Fruit fly (Drosophila melanogaster) whole organism, prepupa: ENCODE measurements around the gene niki.

Experiments used
- CG10669 ChIP-seq: fragments of 200-800 bp; sonication (Bioruptor generic); optimal IDR thresholded peaks from 3 replicates; lab custom pipeline; 2018; ENCODE audit warnings: missing biosample characterization, mild to moderate bottlenecking, missing genetic modification characterization, moderate library complexity
- CG11294 ChIP-seq: fragments of 200-800 bp; sonication (Bioruptor generic); IDR thresholded peaks from 2 replicates; pipeline ENCODE4 v1.3.6; 2022; ENCODE audit warnings: missing biosample characterization, missing genetic modification characterization
- CG11762 ChIP-seq: fragments of 200-800 bp; sonication (Bioruptor generic); optimal IDR thresholded peaks from 3 replicates; lab custom pipeline; 2016; ENCODE audit warnings: missing biosample characterization, missing genetic modification characterization; ENCODE audit not compliant: insufficient read depth
- CG11902 ChIP-seq: fragments of 200-800 bp; sonication (Bioruptor generic); optimal IDR thresholded peaks from 3 replicates; lab custom pipeline; 2016; ENCODE audit warnings: missing biosample characterization, missing genetic modification characterization
- CG1621 ChIP-seq: fragments of 200-800 bp; sonication (Bioruptor generic); optimal IDR thresholded peaks from 3 replicates; lab custom pipeline; 2018; ENCODE audit warnings: missing biosample characterization, mild to moderate bottlenecking, missing genetic modification characterization
- CG16779 ChIP-seq: fragments of 200-800 bp; sonication (Bioruptor generic); optimal IDR thresholded peaks from 3 replicates; lab custom pipeline; 2017; ENCODE audit warnings: missing biosample characterization, mild to moderate bottlenecking, missing genetic modification characterization
- CG31627 ChIP-seq: fragments of 200-800 bp; sonication (Bioruptor generic); optimal IDR thresholded peaks from 3 replicates; lab custom pipeline; 2016; ENCODE audit warnings: missing biosample characterization, missing genetic modification characterization
- CG34406 ChIP-seq: fragments of 200-800 bp; sonication (Bioruptor generic); optimal IDR thresholded peaks from 3 replicates; lab custom pipeline; 2016; ENCODE audit warnings: missing biosample characterization, missing genetic modification characterization
- CG6792 ChIP-seq: fragments of 200-800 bp; sonication (Bioruptor generic); optimal IDR thresholded peaks from 3 replicates; lab custom pipeline; 2016; ENCODE audit warnings: missing biosample characterization, missing genetic modification characterization
- CG6808 ChIP-seq: fragments of 200-800 bp; sonication (Bioruptor generic); optimal IDR thresholded peaks from 3 replicates; lab custom pipeline; 2017; ENCODE audit warnings: missing biosample characterization, missing genetic modification characterization, mild to moderate bottlenecking, moderate library complexity, missing genetic modification reagents
- CG6854 ChIP-seq: fragments of 200-800 bp; sonication (Bioruptor generic); optimal IDR thresholded peaks from 2 replicates; lab custom pipeline; 2017; ENCODE audit warnings: missing biosample characterization, mild to moderate bottlenecking, missing genetic modification characterization
- CG8119 ChIP-seq: fragments of 200-800 bp; sonication (Bioruptor generic); IDR thresholded peaks from 3 replicates; pipeline ENCODE4 v1.3.6; 2022; ENCODE audit warnings: missing biosample characterization, missing genetic modification characterization
- CG8319 ChIP-seq: fragments of 200-800 bp; sonication (Bioruptor generic); optimal IDR thresholded peaks from 3 replicates; lab custom pipeline; 2016; ENCODE audit warnings: missing biosample characterization, missing genetic modification characterization
- CG9139 ChIP-seq: fragments of 200-800 bp; sonication (Bioruptor generic); optimal IDR thresholded peaks from 3 replicates; lab custom pipeline; 2017; ENCODE audit warnings: missing biosample characterization, mild to moderate bottlenecking, missing genetic modification characterization
- Eip75B ChIP-seq: fragments of 200-800 bp; sonication (Bioruptor generic); optimal IDR thresholded peaks from 3 replicates; lab custom pipeline; 2016; ENCODE audit warnings: missing biosample characterization, missing genetic modification characterization
- Eip93F ChIP-seq: fragments of 200-800 bp; sonication (Bioruptor generic); optimal IDR thresholded peaks from 2 replicates; lab custom pipeline; 2016; ENCODE audit warnings: missing biosample characterization, mild to moderate bottlenecking, missing genetic modification characterization
- Ets21C ChIP-seq: fragments of 200-800 bp; sonication (Bioruptor generic); optimal IDR thresholded peaks from 3 replicates; lab custom pipeline; 2016; ENCODE audit warnings: missing biosample characterization, missing genetic modification characterization
- Ets96B ChIP-seq: fragments of 200-800 bp; optimal IDR thresholded peaks from 2 replicates; lab custom pipeline; 2019; ENCODE audit warnings: missing biosample characterization, mild to moderate bottlenecking, missing genetic modification characterization, moderate library complexity
- Hr38 ChIP-seq: sonication (Bioruptor generic); optimal IDR thresholded peaks from 2 replicates; lab custom pipeline; 2016; ENCODE audit warnings: missing biosample characterization, missing genetic modification characterization
- Hr39 ChIP-seq: fragments of 200-800 bp; sonication (Bioruptor generic); optimal IDR thresholded peaks from 2 replicates; lab custom pipeline; 2016; ENCODE audit warnings: missing biosample characterization, missing genetic modification characterization
- Hr4 ChIP-seq: fragments of 200-800 bp; sonication (Bioruptor generic); optimal IDR thresholded peaks from 3 replicates; lab custom pipeline; 2016; ENCODE audit warnings: missing biosample characterization, missing genetic modification characterization
- OdsH ChIP-seq: fragments of 200-800 bp; sonication (Bioruptor generic); optimal IDR thresholded peaks from 3 replicates; lab custom pipeline; 2016; ENCODE audit warnings: missing biosample characterization, missing genetic modification characterization
- achi ChIP-seq: fragments of 200-800 bp; sonication (Bioruptor generic); optimal IDR thresholded peaks from 3 replicates; lab custom pipeline; 2016; ENCODE audit warnings: missing biosample characterization, missing genetic modification characterization
- acj6 ChIP-seq: fragments of 200-800 bp; sonication (Bioruptor generic); optimal IDR thresholded peaks from 3 replicates; lab custom pipeline; 2016; ENCODE audit warnings: missing biosample characterization, missing genetic modification characterization
- cyc ChIP-seq: fragments of 200-800 bp; sonication (Bioruptor generic); optimal IDR thresholded peaks from 3 replicates; lab custom pipeline; 2016; ENCODE audit warnings: missing biosample characterization, missing genetic modification characterization
- esn ChIP-seq: fragments of 200-800 bp; sonication (Bioruptor generic); optimal IDR thresholded peaks from 2 replicates; lab custom pipeline; 2016; ENCODE audit warnings: missing biosample characterization, mild to moderate bottlenecking, missing genetic modification characterization, moderate library complexity
- fd85E ChIP-seq: fragments of 200-800 bp; sonication (Bioruptor generic); optimal IDR thresholded peaks from 3 replicates; lab custom pipeline; 2016; ENCODE audit warnings: missing biosample characterization, missing genetic modification characterization
- fkh ChIP-seq: fragments of 200-800 bp; sonication (Bioruptor generic); optimal IDR thresholded peaks from 3 replicates; lab custom pipeline; 2017; ENCODE audit warnings: missing biosample characterization, mild to moderate bottlenecking, missing genetic modification characterization, moderate library complexity
- net ChIP-seq: fragments of 200-800 bp; sonication (Bioruptor generic); optimal IDR thresholded peaks from 3 replicates; lab custom pipeline; 2016; ENCODE audit warnings: missing biosample characterization, missing genetic modification characterization
- spab ChIP-seq: fragments of 200-800 bp; sonication (Bioruptor generic); optimal IDR thresholded peaks from 2 replicates; lab custom pipeline; 2017; ENCODE audit warnings: missing biosample characterization, mild to moderate bottlenecking, missing genetic modification characterization, missing genetic modification reagents
- svp ChIP-seq: fragments of 200-800 bp; sonication (Bioruptor generic); peaks from one replicate; lab custom pipeline; 2016; ENCODE audit warnings: missing biosample characterization, missing genetic modification characterization
- topi ChIP-seq: fragments of 200-800 bp; sonication (Bioruptor generic); optimal IDR thresholded peaks from 3 replicates; lab custom pipeline; 2016; ENCODE audit warnings: missing biosample characterization, missing genetic modification characterization

Gene niki

DNA sequence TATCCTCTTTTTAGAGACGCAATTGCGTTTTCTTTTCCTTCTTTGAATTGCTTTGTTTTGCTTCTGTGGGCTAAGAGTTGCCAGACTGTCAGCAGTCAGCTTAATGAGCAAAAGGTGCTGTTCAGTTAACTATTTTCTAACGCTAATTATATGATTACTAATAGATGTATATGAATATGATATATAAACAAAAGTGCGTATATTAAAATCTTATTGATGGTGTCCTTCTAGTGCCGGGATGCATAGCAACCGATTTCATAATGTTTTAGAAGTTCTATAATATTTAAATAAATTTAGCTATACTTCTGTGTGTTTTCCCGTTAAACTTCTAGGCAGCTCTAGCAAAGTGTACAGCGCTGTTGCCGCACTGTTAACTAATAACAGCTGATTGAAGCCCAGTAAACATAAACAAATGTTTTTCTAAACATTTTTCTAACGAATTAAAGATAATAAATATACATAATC lies 4.5 kb upstream of the niki start, which contains the start of the genes Kaz and CG43273 (continued):
- TF ChIP-seq spab (GFP tag; lab: Kevin White, UChicago) (no peak), Hr4 (GFP tag; lab: Kevin White, UChicago) (peak; percentile 67), topi (peak; percentile 30), CG9139 (no peak), Hr38 (GFP tag; lab: Kevin White, UChicago) (no peak), esn (GFP tag; lab: Kevin White, UChicago) (no peak), Eip93F (no peak), CG11294 (GFP tag; lab: Robert Waterston, UW) (no peak), CG6792 (GFP tag; lab: Kevin White, UChicago) (no peak), CG8319 (GFP tag; lab: Kevin White, UChicago) (no peak), CG16779 (tag; lab: Kevin White, UChicago) (no peak), CG1621 (tag; lab: Kevin White, UChicago) (no peak), CG34406 (GFP tag; lab: Kevin White, UChicago) (peak; percentile 35), CG8119 (no peak), acj6 (GFP tag; lab: Kevin White, UChicago) (peak; percentile 64), Eip75B (GFP tag; lab: Kevin White, UChicago) (no peak), CG11762 (no peak), achi (no peak)

DNA sequence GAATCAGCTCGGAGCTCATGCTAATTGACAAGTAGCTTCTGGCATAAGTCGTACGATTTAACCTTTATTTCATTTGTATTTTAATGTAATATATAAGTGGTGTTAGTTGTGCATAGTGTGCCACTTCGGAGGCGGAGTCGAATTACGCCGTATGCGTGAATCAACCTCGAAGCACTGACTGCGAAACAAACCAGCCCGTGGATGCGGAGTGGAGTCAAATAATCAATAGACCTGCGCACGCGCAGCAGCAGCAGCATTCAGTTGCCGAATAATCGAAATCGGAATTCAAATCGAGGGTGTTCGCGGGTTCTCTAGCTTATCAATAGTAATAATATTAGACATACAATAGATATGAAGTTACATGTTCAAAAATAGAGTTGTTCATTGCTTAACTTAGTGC lies 2.8 kb upstream of the niki start, which contains the start of gene RabX4:
Gene RabX4 (minus strand): TSS at position 176 of the 400 bp plus-strand sequence.
- TF ChIP-seq svp (GFP tag; lab: Kevin White, UChicago) (peak; percentile 57), Hr39 (GFP tag; lab: Kevin White, UChicago) (no peak)
- TF ChIP-seq, all 60 proteins: peak for 1

DNA sequence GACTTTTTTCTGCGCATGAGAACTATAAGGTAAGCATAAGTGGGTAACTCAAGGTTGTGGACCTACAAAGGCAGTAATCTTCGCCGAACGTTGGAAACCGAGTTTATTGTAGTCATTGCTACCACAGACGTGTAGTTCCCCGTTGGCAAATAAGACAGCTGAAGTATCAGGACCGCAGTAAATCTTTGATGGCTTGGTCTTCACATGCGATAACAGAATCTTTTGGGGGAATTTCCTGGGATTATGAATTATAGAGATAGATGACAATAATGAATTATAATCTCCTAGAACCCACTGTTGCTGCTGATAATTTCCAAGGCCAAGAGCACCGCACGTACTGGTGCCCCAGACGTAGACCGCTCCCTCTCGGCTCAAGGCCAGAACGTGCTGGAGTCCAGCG lies 2.4 kb downstream of the niki start:
- TF ChIP-seq Ets21C (GFP tag; lab: Kevin White, UChicago) (no peak), Ets96B (tag; lab: Kevin White, UChicago) (no peak), fd85E (GFP tag; lab: Kevin White, UChicago) (no peak), CG6854 (GFP tag; lab: Kevin White, UChicago) (no peak), CG6808 (GFP tag; lab: Kevin White, UChicago) (no peak), fkh (GFP tag; lab: Kevin White, UChicago) (no peak), net (GFP tag; lab: Kevin White, UChicago) (no peak), topi (no peak)

DNA sequence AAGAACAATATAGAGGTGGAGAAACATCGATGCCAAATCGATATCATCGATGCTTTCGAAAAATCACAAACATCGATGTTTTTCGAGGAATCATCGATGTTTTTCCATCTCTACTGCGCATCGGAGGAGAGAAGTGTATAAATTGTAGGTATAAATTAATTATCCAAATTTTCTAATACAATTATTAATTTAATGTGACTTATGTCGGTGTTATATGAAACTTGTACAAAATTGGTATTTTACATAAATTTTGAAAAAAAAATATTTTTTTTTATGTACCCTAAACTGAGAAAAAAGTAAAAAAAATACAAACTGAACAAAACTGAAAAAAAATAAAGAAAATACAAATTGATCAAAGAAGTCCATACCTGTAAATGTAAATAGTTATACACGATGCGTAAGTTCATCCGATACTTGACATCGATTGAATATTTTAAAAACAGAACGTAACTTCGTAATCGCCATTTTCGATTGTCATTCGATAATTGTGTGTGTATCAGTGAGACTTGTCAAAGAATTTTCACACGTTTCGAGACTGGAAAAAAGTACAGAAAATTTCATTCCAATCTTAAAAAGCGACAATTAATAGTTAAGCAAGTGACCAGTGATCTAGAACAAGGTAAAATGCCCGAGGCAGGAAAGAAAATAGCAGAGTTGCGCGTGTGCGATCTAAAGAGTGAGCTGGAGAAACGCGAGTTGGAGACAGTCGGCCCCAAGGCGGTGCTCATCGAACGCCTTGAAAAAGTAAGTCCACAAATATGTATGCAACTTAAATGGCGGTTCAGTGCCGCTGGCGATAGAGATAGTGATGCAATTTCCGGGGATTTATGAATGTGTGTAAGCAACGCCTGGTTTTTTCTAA lies 8.2 kb downstream of the niki start, which contains the start of the genes CG5808 and Saf-B:
Gene CG5808 (minus strand): TSS at position 15 of the 862 bp plus-strand sequence.
Gene Saf-B (plus strand): TSS at position 472 of the 862 bp plus-strand sequence.
- TF ChIP-seq CG31627 (GFP tag; lab: Kevin White, UChicago) (peak; percentile 10), CG11902 (GFP tag; lab: Kevin White, UChicago) (peak; percentile 20), OdsH (GFP tag; lab: Kevin White, UChicago) (no peak), cyc (GFP tag; lab: Kevin White, UChicago) (peak; percentile 46), CG10669 (GFP tag; lab: Kevin White, UChicago) (no peak), esn (GFP tag; lab: Kevin White, UChicago) (peak; percentile 52)
